Fruit fly (Drosophila melanogaster) whole organism, embryonic: ENCODE measurements around the gene ZnT77C.

Source experiments
- Bgb ChIP-seq: fragments of 200-800 bp; sonication (Bioruptor generic); IDR thresholded peaks from 2 replicates; pipeline ENCODE4 v1.3.6; 2022; ENCODE audit warnings: missing biosample characterization, missing genetic modification characterization; ENCODE audit not compliant: partially characterized antibody
- CG12744 ChIP-seq: fragments of 200-800 bp; sonication (Bioruptor generic); optimal IDR thresholded peaks from 2 replicates; lab custom pipeline; 2016; ENCODE audit warnings: missing biosample characterization, missing genetic modification characterization
- CG14667 ChIP-seq: fragments of 200-800 bp; sonication (Bioruptor generic); IDR thresholded peaks from 2 replicates; pipeline ENCODE4 v1.3.6; 2022; ENCODE audit warnings: missing biosample characterization, missing genetic modification characterization
- CG14860 ChIP-seq: fragments of 200-800 bp; sonication (Bioruptor generic); IDR thresholded peaks from 3 replicates; pipeline ENCODE4 v1.3.6; 2022; ENCODE audit warnings: missing biosample characterization, missing genetic modification characterization; ENCODE audit not compliant: partially characterized antibody
- CG15514 ChIP-seq: fragments of 200-800 bp; sonication (Bioruptor generic); optimal IDR thresholded peaks from 3 replicates; lab custom pipeline; 2017; ENCODE audit warnings: missing biosample characterization, missing genetic modification characterization, mild to moderate bottlenecking, moderate library complexity, missing genetic modification reagents
- CG16863 ChIP-seq: fragments of 200-800 bp; sonication (Bioruptor generic); optimal IDR thresholded peaks from 3 replicates; lab custom pipeline; 2016; ENCODE audit warnings: missing biosample characterization, missing genetic modification characterization
- CG17328 ChIP-seq: fragments of 200-800 bp; sonication (Bioruptor generic); IDR thresholded peaks from 2 replicates; pipeline ENCODE4 v1.3.6; 2022; ENCODE audit warnings: missing biosample characterization, missing genetic modification characterization
- CG17912 ChIP-seq: fragments of 200-800 bp; sonication (Bioruptor generic); optimal IDR thresholded peaks from 2 replicates; lab custom pipeline; 2018; ENCODE audit warnings: missing biosample characterization, mild to moderate bottlenecking, missing genetic modification characterization
- CG1792 ChIP-seq: fragments of 200-800 bp; sonication (Bioruptor generic); optimal IDR thresholded peaks from 2 replicates; lab custom pipeline; 2016; ENCODE audit warnings: missing biosample characterization, missing genetic modification characterization
- CG18476 ChIP-seq: fragments of 200-800 bp; sonication (Bioruptor generic); optimal IDR thresholded peaks from 2 replicates; lab custom pipeline; 2016; ENCODE audit warnings: missing biosample characterization, mild to moderate bottlenecking, missing genetic modification characterization
- CG3065 ChIP-seq: fragments of 200-800 bp; sonication (Bioruptor generic); optimal IDR thresholded peaks from 2 replicates; lab custom pipeline; 2016; ENCODE audit warnings: missing biosample characterization, missing genetic modification characterization
- CG33557 ChIP-seq: fragments of 200-800 bp; sonication (Bioruptor generic); optimal IDR thresholded peaks from 2 replicates; lab custom pipeline; 2019; ENCODE audit warnings: missing biosample characterization, mild to moderate bottlenecking, missing genetic modification characterization, moderate library complexity
- CG3407 ChIP-seq: fragments of 200-800 bp; sonication (Bioruptor generic); optimal IDR thresholded peaks from 2 replicates; lab custom pipeline; 2018; ENCODE audit warnings: missing biosample characterization, mild to moderate bottlenecking, missing genetic modification characterization
- CG43689 ChIP-seq: fragments of 200-800 bp; sonication (Bioruptor generic); IDR thresholded peaks from 2 replicates; pipeline ENCODE4 v1.3.6; 2022; ENCODE audit warnings: missing biosample characterization, missing genetic modification characterization
- CG4404 ChIP-seq: fragments of 200-800 bp; sonication (Bioruptor generic); IDR thresholded peaks from 2 replicates; pipeline ENCODE4 v1.3.6; 2022; ENCODE audit warnings: missing biosample characterization, missing genetic modification characterization
- CG8089 ChIP-seq: fragments of 200-800 bp; sonication (Bioruptor generic); optimal IDR thresholded peaks from 3 replicates; lab custom pipeline; 2016; ENCODE audit warnings: missing biosample characterization, missing genetic modification characterization
- CG8388 ChIP-seq: fragments of 200-800 bp; sonication (Bioruptor generic); optimal IDR thresholded peaks from 2 replicates; lab custom pipeline; 2019; ENCODE audit warnings: missing biosample characterization, mild to moderate bottlenecking, missing genetic modification characterization, moderate library complexity
- CG9215 ChIP-seq: fragments of 200-800 bp; sonication (Bioruptor generic); IDR thresholded peaks from 2 replicates; pipeline ENCODE4 v1.3.6; 2022; ENCODE audit warnings: missing biosample characterization, missing genetic modification characterization
- CG9727 ChIP-seq: fragments of 200-800 bp; sonication (Bioruptor generic); optimal IDR thresholded peaks from 3 replicates; lab custom pipeline; 2017; ENCODE audit warnings: missing biosample characterization, mild to moderate bottlenecking, missing genetic modification characterization
- CHES-1-like ChIP-seq: fragments of 200-800 bp; sonication (Bioruptor generic); optimal IDR thresholded peaks from 2 replicates; lab custom pipeline; 2016; ENCODE audit warnings: missing biosample characterization, missing genetic modification characterization
- Dref ChIP-seq: fragments of 200-800 bp; sonication (Bioruptor generic); IDR thresholded peaks from 2 replicates; pipeline ENCODE4 v1.3.6; 2022; ENCODE audit warnings: missing biosample characterization, missing genetic modification characterization
- Fer1 ChIP-seq: fragments of 200-800 bp; sonication (Bioruptor generic); optimal IDR thresholded peaks from 2 replicates; lab custom pipeline; 2017; ENCODE audit warnings: missing biosample characterization, mild to moderate bottlenecking, missing genetic modification characterization
- HLH54F ChIP-seq: fragments of 200-800 bp; sonication (Bioruptor generic); optimal IDR thresholded peaks from 3 replicates; lab custom pipeline; 2016; ENCODE audit warnings: missing biosample characterization, missing genetic modification characterization
- Lpt ChIP-seq: fragments of >200 bp; optimal IDR thresholded peaks from 2 replicates; lab custom pipeline; 2018; ENCODE audit warnings: missing biosample characterization, missing genetic modification characterization
- Side ChIP-seq: fragments of 200-800 bp; sonication (Bioruptor generic); optimal IDR thresholded peaks from 2 replicates; lab custom pipeline; 2016; ENCODE audit warnings: missing biosample characterization, missing genetic modification characterization
- ac ChIP-seq: fragments of 200-800 bp; sonication (Bioruptor generic); optimal IDR thresholded peaks from 3 replicates; lab custom pipeline; 2017; ENCODE audit warnings: missing biosample characterization, mild to moderate bottlenecking, missing genetic modification characterization
- al ChIP-seq: fragments of 200-800 bp; sonication (Bioruptor generic); IDR thresholded peaks from 2 replicates; pipeline ENCODE4 v1.3.6; 2022; ENCODE audit warnings: missing biosample characterization, missing genetic modification characterization
- bowl ChIP-seq: fragments of 200-800 bp; sonication (Bioruptor generic); IDR thresholded peaks from 2 replicates; pipeline ENCODE4 v1.3.6; 2022; ENCODE audit warnings: missing biosample characterization, missing genetic modification characterization
- corto ChIP-seq: fragments of 200-800 bp; sonication (Bioruptor generic); optimal IDR thresholded peaks from 2 replicates; lab custom pipeline; 2016; ENCODE audit warnings: missing biosample characterization, mild to moderate bottlenecking, missing genetic modification characterization, moderate library complexity
- ems ChIP-seq: fragments of 200-800 bp; sonication (Bioruptor generic); optimal IDR thresholded peaks from 3 replicates; lab custom pipeline; 2016; ENCODE audit warnings: missing biosample characterization, missing genetic modification characterization
- eve ChIP-seq, 2 experiments: fragments of >200 bp; optimal IDR thresholded peaks; 2 replicates each; lab custom pipeline; 2017; ENCODE audit warnings: missing biosample characterization in 2 of 2, missing genetic modification characterization in 2 of 2
- gcm2 ChIP-seq: fragments of 200-800 bp; sonication (Bioruptor generic); optimal IDR thresholded peaks from 2 replicates; lab custom pipeline; 2016; ENCODE audit warnings: missing biosample characterization, missing genetic modification characterization
- gsb ChIP-seq: fragments of 200-800 bp; sonication (Bioruptor generic); IDR thresholded peaks from 2 replicates; pipeline ENCODE4 v1.3.6; 2022; ENCODE audit warnings: missing biosample characterization, missing genetic modification characterization
- hb ChIP-seq: fragments of 200-800 bp; sonication (Bioruptor generic); IDR thresholded peaks from 3 replicates; pipeline ENCODE4 v1.3.6; 2022; ENCODE audit warnings: missing biosample characterization, missing genetic modification characterization; ENCODE audit not compliant: partially characterized antibody
- knrl ChIP-seq: fragments of 200-800 bp; sonication (Bioruptor generic); IDR thresholded peaks from 3 replicates; pipeline ENCODE4 v1.3.6; 2022; ENCODE audit warnings: missing biosample characterization, missing genetic modification characterization; ENCODE audit not compliant: partially characterized antibody
- lmd ChIP-seq: fragments of 200-800 bp; sonication (Bioruptor generic); IDR thresholded peaks from 2 replicates; pipeline ENCODE4 v1.3.6; 2022; ENCODE audit warnings: missing biosample characterization, missing genetic modification characterization
- nerfin-1 ChIP-seq: fragments of 200-800 bp; sonication (Bioruptor generic); optimal IDR thresholded peaks from 3 replicates; lab custom pipeline; 2019; ENCODE audit warnings: missing biosample characterization, mild to moderate bottlenecking, missing genetic modification characterization, moderate library complexity
- oc ChIP-seq: fragments of 200-800 bp; sonication (Bioruptor generic); optimal IDR thresholded peaks from 2 replicates; lab custom pipeline; 2018; ENCODE audit warnings: missing biosample characterization, mild to moderate bottlenecking, missing genetic modification characterization, moderate library complexity
- p53 ChIP-seq: fragments of 200-800 bp; sonication (Bioruptor generic); optimal IDR thresholded peaks from 2 replicates; lab custom pipeline; 2016; ENCODE audit warnings: missing biosample characterization, missing genetic modification characterization
- pan ChIP-seq, 4 experiments: fragments of >200 bp in 3 of 4; fragments of 200-800 bp in 1 of 4; sonication (Bioruptor generic) in 1 of 4; optimal IDR thresholded peaks in 3 of 4; IDR thresholded peaks in 1 of 4; 2 replicates each; pipeline versions ENCODE4 v1.3.6 to Lab custom; 2017 to 2022; ENCODE audit warnings: missing biosample characterization in 2 of 4, missing genetic modification characterization in 2 of 4, mixed read lengths in 1 of 4
- pita ChIP-seq: fragments of 200-800 bp; sonication (Bioruptor generic); optimal IDR thresholded peaks from 2 replicates; lab custom pipeline; 2017; ENCODE audit warnings: missing biosample characterization, mild to moderate bottlenecking, missing genetic modification characterization
- sens ChIP-seq: fragments of 200-800 bp; sonication (Bioruptor generic); peaks from one replicate; lab custom pipeline; 2016; ENCODE audit warnings: missing biosample characterization, missing genetic modification characterization
- sens-2 ChIP-seq: fragments of 200-800 bp; sonication (Bioruptor generic); IDR thresholded peaks from 2 replicates; pipeline ENCODE4 v1.3.6; 2022; ENCODE audit warnings: missing biosample characterization, missing genetic modification characterization
- seq ChIP-seq: fragments of 200-800 bp; sonication (Bioruptor generic); IDR thresholded peaks from 2 replicates; pipeline ENCODE4 v1.3.6; 2022; ENCODE audit warnings: missing biosample characterization, missing genetic modification characterization
- so ChIP-seq: fragments of 200-800 bp; sonication (Bioruptor generic); IDR thresholded peaks from 3 replicates; pipeline ENCODE4 v1.3.6; 2022; ENCODE audit warnings: missing biosample characterization, missing genetic modification characterization
- stc ChIP-seq: fragments of 200-800 bp; sonication (Bioruptor generic); IDR thresholded peaks from 2 replicates; pipeline ENCODE4 v1.3.6; 2022; ENCODE audit warnings: missing biosample characterization, missing genetic modification characterization
- tio ChIP-seq: fragments of 200-800 bp; sonication (Bioruptor generic); optimal IDR thresholded peaks from 2 replicates; lab custom pipeline; 2017; ENCODE audit warnings: missing biosample characterization, missing genetic modification characterization, inconsistent platforms
- wdn ChIP-seq: fragments of 200-800 bp; sonication (Bioruptor generic); IDR thresholded peaks from 2 replicates; pipeline ENCODE4 v1.3.6; 2022; ENCODE audit warnings: missing biosample characterization, missing genetic modification characterization
- yki ChIP-seq: fragments of >200 bp; optimal IDR thresholded peaks from 3 replicates; lab custom pipeline; 2018

Gene ZnT77C

dm6 chr3L:20493417-20494261, 1.1 kb downstream of the ZnT77C start (continued):
- TF ChIP-seq eve (GFP tag; optimal IDR thresholded peaks at IDR 0.05; lab: Kevin White, UChicago) (peak in 1 of 2 experiments; percentile 47), knrl (GFP tag; lab: Robert Waterston, UW) (no peak), CG16863 (GFP tag; lab: Kevin White, UChicago) (no peak), Bgb (GFP tag; lab: Robert Waterston, UW) (no peak), al (GFP tag; lab: Robert Waterston, UW) (peak; percentile 75), sens-2 (GFP tag; lab: Robert Waterston, UW) (0 out of 2 replicates have a peak, but pooled peaks have one; percentile 20), CG8089 (GFP tag; lab: Kevin White, UChicago) (no peak), Lpt (GFP tag; lab: Kevin White, UChicago) (no peak), CG33557 (GFP tag; lab: Kevin White, UChicago) (peak; percentile 30), CG3065 (no peak), CG9727 (peak; percentile 73), corto (GFP tag; lab: Kevin White, UChicago) (peak; percentile 59), CG15514 (GFP tag; lab: Kevin White, UChicago) (peak; percentile 56), CG9215 (GFP tag; lab: Robert Waterston, UW) (peak; percentile 49), seq (peak; percentile 66), nerfin-1 (tag; lab: Kevin White, UChicago) (peak; percentile 15), lmd (GFP tag; lab: Robert Waterston, UW) (peak; percentile 79), tio (GFP tag; lab: Kevin White, UChicago) (peak; percentile 53), CG4404 (GFP tag; lab: Robert Waterston, UW) (peak; percentile 50), CG43689 (GFP tag; lab: Robert Waterston, UW) (peak; percentile 59), bowl (GFP tag; lab: Robert Waterston, UW) (no peak), yki (lab: Kevin White, UChicago) (no peak), oc (tag; lab: Kevin White, UChicago) (no peak), ems (GFP tag; lab: Kevin White, UChicago) (peak; percentile 20), pita (no peak), gsb (0 out of 2 replicates have a peak, but pooled peaks have one; percentile 41), hb (GFP tag; lab: Robert Waterston, UW) (no peak), pan (optimal IDR thresholded peaks at IDR 0.05; lab: Kevin White, UChicago) (no peak), pan (GFP tag; optimal IDR thresholded peaks at IDR 0.05 in 1 of 2, IDR thresholded peaks at IDR 0.05 in 1 of 2) (peak in 1 of 2 experiments; percentile 87), wdn (GFP tag; lab: Robert Waterston, UW) (peak; percentile 66), p53 (GFP tag; lab: Kevin White, UChicago) (no peak), CG3407 (GFP tag; lab: Kevin White, UChicago) (peak; percentile 35), CG1792 (peak; percentile 13), so (GFP tag; lab: Robert Waterston, UW) (peak; percentile 73; the same call in 2 of the 3 replicates), CG18476 (GFP tag; lab: Kevin White, UChicago) (no peak), Fer1 (GFP tag; lab: Kevin White, UChicago) (peak; percentile 80), HLH54F (GFP tag; lab: Kevin White, UChicago) (peak; percentile 38), CG12744 (no peak), ac (GFP tag; lab: Kevin White, UChicago) (no peak), Dref (GFP tag; lab: Robert Waterston, UW) (no peak), gcm2 (no peak), CG14667 (GFP tag; lab: Robert Waterston, UW) (no peak; the same call in 1 of the 2 replicates), stc (GFP tag; lab: Robert Waterston, UW) (peak; percentile 84), CG14860 (no peak), CHES-1-like (peak; percentile 40), CG17912 (no peak), sens (GFP tag; lab: Kevin White, UChicago) (peak; percentile 89), Side (peak; percentile 8), CG8388 (peak; percentile 71), CG17328 (GFP tag; lab: Robert Waterston, UW) (peak; percentile 74)
